Worm (Caenorhabditis elegans) whole organism, early embryonic: Measurements from ENCODE around the gene F32D1.11.

Source experiments
- B0310.2 ChIP-seq: sonication (generic microtip); optimal IDR thresholded peaks from 2 replicates; lab custom pipeline; 2016; ENCODE audit warnings: mild to moderate bottlenecking, missing genetic modification characterization, missing compliant biosample characterization
- F13C5.2 ChIP-seq: sonication (generic microtip); optimal IDR thresholded peaks from 2 replicates; lab custom pipeline; 2017; ENCODE audit warnings: mild to moderate bottlenecking, missing genetic modification characterization, inconsistent platforms, missing compliant biosample characterization
- aly-1 ChIP-seq: sonication (generic microtip); optimal IDR thresholded peaks from 2 replicates; lab custom pipeline; 2016; ENCODE audit warnings: missing genetic modification characterization, missing compliant biosample characterization
- ama-1 ChIP-seq: fragments of 150-350 bp; optimal IDR thresholded peaks from 2 replicates; lab custom pipeline; 2014
- ceh-13 ChIP-seq: fragments of 200-800 bp; sonication (Bioruptor generic); optimal IDR thresholded peaks from 2 replicates; lab custom pipeline; 2018; ENCODE audit warnings: mild to moderate bottlenecking, missing genetic modification characterization, missing compliant biosample characterization
- ceh-36 ChIP-seq: sonication (generic microtip); optimal IDR thresholded peaks from 2 replicates; lab custom pipeline; 2016; ENCODE audit warnings: missing genetic modification characterization, inconsistent platforms, missing compliant biosample characterization
- ets-7 ChIP-seq: sonication (generic microtip); optimal IDR thresholded peaks from 2 replicates; lab custom pipeline; 2016; ENCODE audit warnings: missing genotype, missing genetic modification characterization, missing compliant biosample characterization
- flt-1 ChIP-seq: fragments of 200-800 bp; sonication (Bioruptor generic); IDR thresholded peaks from 2 replicates; pipeline ENCODE4 v1.3.6; 2022; ENCODE audit warnings: missing genetic modification characterization, missing compliant biosample characterization
- hmbx-1 ChIP-seq: sonication (generic microtip); optimal IDR thresholded peaks from 2 replicates; lab custom pipeline; 2016; ENCODE audit warnings: mild to moderate bottlenecking, missing genetic modification characterization, missing compliant biosample characterization
- hmg-4 ChIP-seq: fragments of 200-800 bp; sonication (Bioruptor generic); optimal IDR thresholded peaks from 2 replicates; lab custom pipeline; 2018; ENCODE audit warnings: mild to moderate bottlenecking, missing genetic modification characterization, missing compliant biosample characterization
- hnd-1 ChIP-seq: sonication (generic microtip); optimal IDR thresholded peaks from 2 replicates; lab custom pipeline; 2016; ENCODE audit warnings: missing genetic modification characterization, missing compliant biosample characterization
- pes-1 ChIP-seq: fragments of 200-800 bp; sonication (Bioruptor generic); IDR thresholded peaks from 2 replicates; pipeline ENCODE4 v1.3.6; 2022; ENCODE audit warnings: missing genetic modification reagents, missing genetic modification characterization, missing compliant biosample characterization
- scrt-1 ChIP-seq: fragments of 200-800 bp; sonication (Bioruptor generic); IDR thresholded peaks from 2 replicates; pipeline ENCODE4 v1.3.6; 2022; ENCODE audit warnings: missing genetic modification characterization, missing compliant biosample characterization
- sea-1 ChIP-seq: fragments of 200-800 bp; sonication (Bioruptor generic); conservative IDR thresholded peaks from 2 replicates; pipeline ENCODE4 v1.3.6; 2022; ENCODE audit warnings: missing genetic modification characterization, missing compliant biosample characterization
- tbx-11 ChIP-seq: fragments of 200-800 bp; sonication (Bioruptor generic); IDR thresholded peaks from 2 replicates; pipeline ENCODE4 v1.3.6; 2022; ENCODE audit warnings: missing genetic modification characterization, missing compliant biosample characterization
- tbx-37 ChIP-seq: fragments of 200-800 bp; sonication (Bioruptor generic); conservative IDR thresholded peaks from 2 replicates; pipeline ENCODE4 v1.3.6; 2022; ENCODE audit warnings: missing genetic modification reagents, missing genetic modification characterization, missing compliant biosample characterization
- tra-4 ChIP-seq: sonication (generic microtip); optimal IDR thresholded peaks from 2 replicates; lab custom pipeline; 2017; ENCODE audit warnings: missing genetic modification characterization, missing compliant biosample characterization

The F32D1.11 gene

DNA sequence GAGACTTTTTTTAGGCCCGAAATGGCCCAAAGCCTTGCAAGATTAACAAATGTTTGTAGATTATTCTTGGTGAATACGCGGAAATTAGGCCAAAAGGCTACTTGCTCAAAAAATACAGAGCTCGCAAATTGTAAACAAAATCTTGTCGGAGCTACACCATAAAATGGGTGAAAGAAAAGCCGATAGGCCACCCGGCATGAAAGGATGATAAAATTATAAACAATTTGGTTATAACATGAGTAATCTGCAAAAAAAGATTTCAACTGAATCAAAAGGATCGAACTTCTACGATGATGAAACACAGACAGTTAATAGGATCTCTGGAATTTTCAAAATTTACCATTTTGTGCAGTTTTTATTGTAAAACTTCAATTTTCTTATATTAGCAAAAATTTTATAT is 31.8 kb upstream of the F32D1.11 start:
- no peak for TF ChIP-seq hmbx-1
- TF ChIP-seq tra-4, result no peak
- no peak for TF ChIP-seq hnd-1 (tag; lab: Kevin White, UChicago)
- no peak for TF ChIP-seq hmg-4
- TF ChIP-seq B0310.2 (tag; lab: Kevin White, UChicago), result no peak
- no peak for TF ChIP-seq tbx-37 (GFP tag; lab: Robert Waterston, UW)
- TF ChIP-seq scrt-1 (GFP tag; lab: Robert Waterston, UW), result no peak
- TF ChIP-seq flt-1 (GFP tag; lab: Robert Waterston, UW), result no peak
- TF ChIP-seq F13C5.2 (tag; lab: Kevin White, UChicago), result no peak
- no peak for TF ChIP-seq aly-1
- no peak for TF ChIP-seq tbx-11 (GFP tag; lab: Robert Waterston, UW)
- TF ChIP-seq ama-1 (lab: Kevin White, UChicago), result no peak
- TF ChIP-seq pes-1 (GFP tag; lab: Robert Waterston, UW), result no peak
- no peak for TF ChIP-seq ceh-13 (GFP tag; lab: Kevin White, UChicago)
- TF ChIP-seq ceh-36, result no peak
- no peak for TF ChIP-seq ets-7
- TF ChIP-seq sea-1 (GFP tag; lab: Robert Waterston, UW), result no peak

DNA sequence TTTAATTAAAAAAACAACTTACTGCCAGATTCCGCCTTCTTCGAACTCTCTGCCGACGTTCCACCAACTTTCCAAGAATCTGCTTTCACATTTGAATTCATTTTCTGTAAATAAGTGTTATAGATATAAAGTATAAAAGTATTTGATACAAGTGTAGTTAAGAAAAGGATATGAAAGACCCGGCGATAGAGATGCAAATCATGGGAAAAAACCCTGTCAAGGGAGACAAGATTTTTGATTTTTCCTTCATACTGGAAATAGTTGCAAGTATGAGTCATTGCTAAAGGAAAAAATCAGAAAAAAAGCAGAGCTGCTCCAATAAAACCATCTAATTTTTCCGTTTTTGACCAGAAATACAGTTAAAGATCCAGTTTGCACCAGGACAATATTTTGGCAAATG is 29.9 kb upstream of the F32D1.11 start, which contains the start of gene F13A2.3:
F13A2.3 (minus strand) TSS at position 101 of the 400 bp plus-strand sequence.
- TF ChIP-seq ama-1 (lab: Kevin White, UChicago), result no peak
- TF ChIP-seq ets-7, result no peak
- TF ChIP-seq scrt-1 (GFP tag; lab: Robert Waterston, UW), result no peak
- TF ChIP-seq hmg-4, result no peak
- TF ChIP-seq hmbx-1, result no peak
- no peak for TF ChIP-seq B0310.2 (tag; lab: Kevin White, UChicago)
- no peak for TF ChIP-seq flt-1 (GFP tag; lab: Robert Waterston, UW)
- TF ChIP-seq ceh-13 (GFP tag; lab: Kevin White, UChicago), result no peak
- TF ChIP-seq tra-4, result no peak
- TF ChIP-seq tbx-11 (GFP tag; lab: Robert Waterston, UW), result no peak
- no peak for TF ChIP-seq F13C5.2 (tag; lab: Kevin White, UChicago)
- no peak for TF ChIP-seq ceh-36

ce11 chrV:4387916-4388315 is 21.6 kb upstream of the F32D1.11 start:
- no peak for TF ChIP-seq tra-4
- no peak for TF ChIP-seq scrt-1 (GFP tag; lab: Robert Waterston, UW)
- no peak for TF ChIP-seq ama-1 (lab: Kevin White, UChicago)
- no peak for TF ChIP-seq hmbx-1
- no peak for TF ChIP-seq sea-1 (GFP tag; lab: Robert Waterston, UW)
- no peak for TF ChIP-seq hnd-1 (tag; lab: Kevin White, UChicago)
- no peak for TF ChIP-seq B0310.2 (tag; lab: Kevin White, UChicago)
- no peak for TF ChIP-seq pes-1 (GFP tag; lab: Robert Waterston, UW)
- no peak for TF ChIP-seq flt-1 (GFP tag; lab: Robert Waterston, UW)
- no peak for TF ChIP-seq ets-7
- no peak for TF ChIP-seq hmg-4

- TF ChIP-seq tbx-11 (GFP tag; lab: Robert Waterston, UW) (no peak), ama-1 (lab: Kevin White, UChicago) (no peak), sea-1 (GFP tag; lab: Robert Waterston, UW) (no peak), flt-1 (GFP tag; lab: Robert Waterston, UW) (no peak)
Observed at ce11 chrV:4387402-4387801, 21.1 kb upstream of the F32D1.11 start, which contains the start of gene F13A2.9. TSS of gene F13A2.9 (minus strand) at chrV:4387502.

DNA sequence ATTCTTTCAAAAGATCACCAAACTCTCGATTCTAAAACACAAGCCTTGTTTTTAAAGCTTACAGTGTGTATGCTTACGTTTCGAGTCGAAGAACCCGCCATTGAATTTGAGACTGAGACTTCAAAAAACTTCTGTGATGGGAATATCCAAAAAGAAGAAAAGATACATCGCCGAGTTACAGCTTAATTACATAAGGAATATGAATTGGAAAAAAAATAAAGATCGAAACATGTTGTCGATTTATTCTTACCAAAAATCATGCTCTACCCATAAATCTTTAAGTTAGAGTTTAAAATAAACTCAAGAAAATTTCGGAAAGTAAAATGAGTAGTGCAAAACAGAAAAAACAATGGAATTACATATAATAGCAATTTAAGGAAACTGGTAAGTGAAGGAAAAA is 19.8 kb upstream of the F32D1.11 start, which contains the start of gene F13A2.10:
F13A2.10 (minus strand) TSS at position 101 of the 400 bp plus-strand sequence.
- TF ChIP-seq tbx-11 (GFP tag; lab: Robert Waterston, UW) (no peak), ceh-36 (no peak), ama-1 (lab: Kevin White, UChicago) (no peak), sea-1 (GFP tag; lab: Robert Waterston, UW) (no peak), tra-4 (no peak), hmbx-1 (no peak), B0310.2 (tag; lab: Kevin White, UChicago) (no peak), F13C5.2 (tag; lab: Kevin White, UChicago) (no peak), hnd-1 (tag; lab: Kevin White, UChicago) (no peak)

DNA sequence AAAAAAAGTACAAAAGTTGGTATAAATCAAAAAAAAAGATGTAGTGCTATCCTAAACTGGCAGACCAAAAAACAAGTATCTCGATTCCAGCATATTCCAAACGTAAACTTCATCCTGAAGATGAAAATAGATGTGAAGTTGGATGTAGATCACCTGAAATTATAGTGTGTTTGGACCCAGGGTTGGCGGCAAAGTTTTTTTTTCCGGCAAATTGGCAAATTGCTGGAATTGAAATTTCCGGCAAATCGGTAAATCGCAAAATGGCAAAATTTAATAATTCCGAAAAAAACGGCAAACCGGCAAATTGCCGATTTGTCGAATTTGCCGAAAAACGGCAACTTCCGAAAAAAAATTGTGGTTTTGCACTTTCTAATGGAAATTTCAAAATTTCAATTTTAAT is 18.1 kb upstream of the F32D1.11 start, which contains the start of gene F13A2.2:
F13A2.2 (minus strand) TSS at position 101 of the 400 bp plus-strand sequence.
- no peak for TF ChIP-seq tra-4
- TF ChIP-seq ama-1 (lab: Kevin White, UChicago), result no peak
- TF ChIP-seq B0310.2 (tag; lab: Kevin White, UChicago), result no peak
- no peak for TF ChIP-seq ceh-13 (GFP tag; lab: Kevin White, UChicago)
- no peak for TF ChIP-seq hmbx-1
- no peak for TF ChIP-seq flt-1 (GFP tag; lab: Robert Waterston, UW)
- no peak for TF ChIP-seq pes-1 (GFP tag; lab: Robert Waterston, UW)

- TF ChIP-seq pes-1 (GFP tag; lab: Robert Waterston, UW) (no peak), ets-7 (no peak), flt-1 (GFP tag; lab: Robert Waterston, UW) (no peak), aly-1 (no peak), ceh-36 (no peak), tra-4 (no peak), hmg-4 (no peak), ceh-13 (GFP tag; lab: Kevin White, UChicago) (no peak), tbx-11 (GFP tag; lab: Robert Waterston, UW) (no peak), hmbx-1 (no peak), sea-1 (GFP tag; lab: Robert Waterston, UW) (no peak), scrt-1 (GFP tag; lab: Robert Waterston, UW) (no peak), tbx-37 (GFP tag; lab: Robert Waterston, UW) (no peak)
Observed at ce11 chrV:4382298-4382697, 16.0 kb upstream of the F32D1.11 start, which contains the start of gene F13A2.1. TSS of gene F13A2.1 (minus strand) at chrV:4382398.

- TF ChIP-seq tra-4 (no peak), B0310.2 (tag; lab: Kevin White, UChicago) (no peak), aly-1 (no peak), flt-1 (GFP tag; lab: Robert Waterston, UW) (no peak), hmg-4 (no peak), hmbx-1 (no peak), sea-1 (GFP tag; lab: Robert Waterston, UW) (no peak), ama-1 (lab: Kevin White, UChicago) (no peak), ets-7 (no peak), tbx-11 (GFP tag; lab: Robert Waterston, UW) (no peak), pes-1 (GFP tag; lab: Robert Waterston, UW) (no peak), F13C5.2 (tag; lab: Kevin White, UChicago) (no peak), scrt-1 (GFP tag; lab: Robert Waterston, UW) (no peak), ceh-13 (GFP tag; lab: Kevin White, UChicago) (no peak), tbx-37 (GFP tag; lab: Robert Waterston, UW) (no peak), hnd-1 (tag; lab: Kevin White, UChicago) (no peak)
Observed at ce11 chrV:4377622-4378021, 11.3 kb upstream of the F32D1.11 start, which contains the start of gene F32D1.8. TSS of gene F32D1.8 (minus strand) at chrV:4377722.
